Worm (Caenorhabditis elegans) whole organism, L3 larva: ENCODE measurements around the gene F40F8.1.

Source experiments
- R02D3.7 ChIP-seq: fragments of 150-350 bp; optimal IDR thresholded peaks from 2 replicates; lab custom pipeline; 2014; ENCODE audit warnings: missing biosample characterization, missing genetic modification characterization
- ZK546.5 ChIP-seq: sonication (generic microtip); optimal IDR thresholded peaks from 2 replicates; lab custom pipeline; 2017; ENCODE audit warnings: missing biosample characterization, missing genetic modification characterization
- aly-2 ChIP-seq: fragments of 150-350 bp; optimal IDR thresholded peaks from 2 replicates; lab custom pipeline; 2014; ENCODE audit warnings: missing biosample characterization, missing genetic modification characterization
- ama-1 ChIP-seq: fragments of 150-350 bp; optimal IDR thresholded peaks from 2 replicates; lab custom pipeline; 2018
- ceh-16 ChIP-seq: sonication (generic microtip); optimal IDR thresholded peaks from 2 replicates; lab custom pipeline; 2017; ENCODE audit warnings: missing biosample characterization, missing genetic modification characterization
- ceh-28 ChIP-seq: fragments of 150-350 bp; optimal IDR thresholded peaks from 2 replicates; lab custom pipeline; 2014; ENCODE audit warnings: missing biosample characterization, missing genetic modification reagents, missing genetic modification characterization
- ceh-9 ChIP-seq: sonication (generic microtip); optimal IDR thresholded peaks from 2 replicates; lab custom pipeline; 2018; ENCODE audit warnings: missing biosample characterization, missing genetic modification characterization
- daf-12 ChIP-seq: fragments of 150-350 bp; optimal IDR thresholded peaks from 2 replicates; lab custom pipeline; 2014; ENCODE audit warnings: missing biosample characterization, missing genetic modification reagents, missing genetic modification characterization
- egl-5 ChIP-seq: fragments of 150-350 bp; optimal IDR thresholded peaks from 2 replicates; lab custom pipeline; 2017; ENCODE audit warnings: missing biosample characterization, missing genetic modification reagents, missing genetic modification characterization, inconsistent platforms
- elt-1 ChIP-seq: fragments of 150-350 bp; optimal IDR thresholded peaks from 2 replicates; lab custom pipeline; 2014; ENCODE audit warnings: missing biosample characterization, missing genetic modification characterization
- elt-2 ChIP-seq: sonication (generic microtip); optimal IDR thresholded peaks from 2 replicates; lab custom pipeline; 2016; ENCODE audit warnings: missing genetic modification reagents, mild to moderate bottlenecking, missing genetic modification characterization, missing compliant biosample characterization
- elt-3 ChIP-seq, 3 experiments: fragments of 150-350 bp in 1 of 3; sonication (generic microtip) in 2 of 3; optimal IDR thresholded peaks; 2 replicates in 2 of 3; 4 replicates in 1 of 3; lab custom pipeline; 2014 to 2017; ENCODE audit warnings: missing biosample characterization in 3 of 3, missing genetic modification characterization in 3 of 3
- fkh-10 ChIP-seq: sonication (generic microtip); optimal IDR thresholded peaks from 2 replicates; lab custom pipeline; 2017; ENCODE audit warnings: missing biosample characterization, missing genetic modification reagents, missing genetic modification characterization
- fkh-2 ChIP-seq: fragments of 150-350 bp; optimal IDR thresholded peaks from 2 replicates; lab custom pipeline; 2014; ENCODE audit warnings: missing biosample characterization, missing genetic modification reagents, missing genetic modification characterization
- fos-1 ChIP-seq: fragments of 150-350 bp; optimal IDR thresholded peaks from 2 replicates; lab custom pipeline; 2014; ENCODE audit warnings: missing biosample characterization, missing genetic modification characterization
- hmg-11 ChIP-seq: sonication (generic microtip); optimal IDR thresholded peaks from 2 replicates; lab custom pipeline; 2016; ENCODE audit warnings: missing genetic modification characterization, missing compliant biosample characterization
- jun-1 ChIP-seq: fragments of 150-350 bp; optimal IDR thresholded peaks from 2 replicates; lab custom pipeline; 2014; ENCODE audit warnings: missing biosample characterization, missing genetic modification reagents, missing genetic modification characterization
- lin-15B ChIP-seq: fragments of 150-350 bp; optimal IDR thresholded peaks from 2 replicates; lab custom pipeline; 2014; ENCODE audit warnings: missing biosample characterization, missing genetic modification characterization
- lin-39 ChIP-seq: fragments of 150-350 bp; optimal IDR thresholded peaks from 2 replicates; lab custom pipeline; 2018; ENCODE audit warnings: missing biosample characterization, missing genetic modification reagents, missing genetic modification characterization
- lsy-12 ChIP-seq: sonication (generic microtip); optimal IDR thresholded peaks from 2 replicates; lab custom pipeline; 2016; ENCODE audit warnings: mild to moderate bottlenecking, missing genetic modification characterization, missing compliant biosample characterization
- mdl-1 ChIP-seq: fragments of 150-350 bp; optimal IDR thresholded peaks from 2 replicates; lab custom pipeline; 2014; ENCODE audit warnings: missing biosample characterization, missing genetic modification characterization
- mml-1 ChIP-seq: fragments of 150-350 bp; sonication (generic microtip); optimal IDR thresholded peaks from 3 replicates; lab custom pipeline; 2014; ENCODE audit warnings: missing biosample characterization, missing genetic modification characterization
- nfya-1 ChIP-seq: sonication (generic microtip); optimal IDR thresholded peaks from 2 replicates; lab custom pipeline; 2017; ENCODE audit warnings: missing genetic modification characterization, mild to moderate bottlenecking, missing compliant biosample characterization, antibody characterized with exemption, moderate library complexity; ENCODE audit not compliant: insufficient read depth
- nhr-11 ChIP-seq: fragments of 150-350 bp; optimal IDR thresholded peaks from 2 replicates; lab custom pipeline; 2014; ENCODE audit warnings: missing biosample characterization, missing genetic modification characterization
- nhr-12 ChIP-seq: fragments of 150-350 bp; optimal IDR thresholded peaks from 2 replicates; lab custom pipeline; 2014; ENCODE audit warnings: missing biosample characterization, missing genetic modification characterization
- nhr-23 ChIP-seq: fragments of 150-350 bp; optimal IDR thresholded peaks from 2 replicates; lab custom pipeline; 2014; ENCODE audit warnings: missing biosample characterization, missing genetic modification reagents, missing genetic modification characterization
- nhr-25 ChIP-seq: sonication (generic microtip); optimal IDR thresholded peaks from 2 replicates; lab custom pipeline; 2017; ENCODE audit warnings: missing biosample characterization, missing genetic modification characterization
- nhr-28 ChIP-seq: fragments of 150-350 bp; optimal IDR thresholded peaks from 2 replicates; lab custom pipeline; 2014; ENCODE audit warnings: missing biosample characterization, missing genetic modification characterization
- nhr-43 ChIP-seq: sonication (generic microtip); optimal IDR thresholded peaks from 2 replicates; lab custom pipeline; 2016; ENCODE audit warnings: mild to moderate bottlenecking, missing genetic modification characterization, missing compliant biosample characterization; ENCODE audit not compliant: poor library complexity, severe bottlenecking
- nhr-67 ChIP-seq: fragments of 150-350 bp; optimal IDR thresholded peaks from 2 replicates; lab custom pipeline; 2014; ENCODE audit warnings: missing biosample characterization, missing genetic modification characterization
- nhr-76 ChIP-seq: fragments of 150-350 bp; sonication (generic microtip); optimal IDR thresholded peaks from 5 replicates; lab custom pipeline; 2014; ENCODE audit warnings: missing biosample characterization, missing genetic modification characterization
- nhr-77 ChIP-seq: fragments of 150-350 bp; optimal IDR thresholded peaks from 2 replicates; lab custom pipeline; 2014; ENCODE audit warnings: missing biosample characterization, missing genetic modification characterization
- pha-4 ChIP-seq: fragments of 150-350 bp; optimal IDR thresholded peaks from 2 replicates; lab custom pipeline; 2014; ENCODE audit warnings: missing biosample characterization, missing genetic modification reagents, missing genetic modification characterization
- pqm-1 ChIP-seq: fragments of 150-350 bp; optimal IDR thresholded peaks from 2 replicates; lab custom pipeline; 2017; ENCODE audit warnings: missing biosample characterization, missing genetic modification characterization, inconsistent platforms
- skn-1 ChIP-seq: fragments of 150-350 bp; optimal IDR thresholded peaks from 2 replicates; lab custom pipeline; 2014; ENCODE audit warnings: missing biosample characterization, missing genetic modification characterization
- snpc-4 ChIP-seq: fragments of 150-350 bp; optimal IDR thresholded peaks from 2 replicates; lab custom pipeline; 2014; ENCODE audit warnings: missing biosample characterization, missing genetic modification characterization
- unc-39 ChIP-seq: sonication (generic microtip); optimal IDR thresholded peaks from 4 replicates; lab custom pipeline; 2017; ENCODE audit warnings: missing biosample characterization, missing genetic modification characterization
- unc-62 ChIP-seq: fragments of 150-350 bp; sonication (generic microtip); optimal IDR thresholded peaks from 4 replicates; lab custom pipeline; 2014; ENCODE audit warnings: missing biosample characterization, missing genetic modification reagents, missing genetic modification characterization
- zag-1 ChIP-seq: fragments of 150-350 bp; optimal IDR thresholded peaks from 2 replicates; lab custom pipeline; 2014; ENCODE audit warnings: missing biosample characterization, missing genetic modification characterization
- ztf-11 ChIP-seq: fragments of 150-350 bp; optimal IDR thresholded peaks from 2 replicates; lab custom pipeline; 2014; ENCODE audit warnings: missing biosample characterization, missing genetic modification characterization

The F40F8.1 gene

ce11 chrII:11097154-11097887 is 30.1 kb upstream of the F40F8.1 start, which contains the start of the genes rpl-36.A and nuo-1:
rpl-36.A (minus strand) TSS chrII:11097204.
nuo-1 (plus strand) TSS chrII:11097837.
- peak; percentile 97 for TF ChIP-seq nfya-1 (tag; lab: Kevin White, UChicago)
- TF ChIP-seq nhr-23 (tag; lab: Kevin White, UChicago) = peak; percentile 92
- TF ChIP-seq lin-15B (tag; lab: Kevin White, UChicago) = peak; percentile 92
- peak; percentile 96 for TF ChIP-seq egl-5 (tag; lab: Kevin White, UChicago)
- no peak for TF ChIP-seq ztf-11 (tag; lab: Kevin White, UChicago)
- peak; percentile 41 for TF ChIP-seq ceh-28 (tag; lab: Kevin White, UChicago)
- peak; percentile 41 for TF ChIP-seq lsy-12 (tag; lab: Kevin White, UChicago)
- no peak for TF ChIP-seq zag-1
- peak; percentile 45 for TF ChIP-seq elt-2 (tag; lab: Kevin White, UChicago)
- peak; percentile 17 for TF ChIP-seq fkh-10
- peak; percentile 33 for TF ChIP-seq pqm-1 (tag; lab: Kevin White, UChicago)
- peak; percentile 31 for TF ChIP-seq jun-1
- TF ChIP-seq lin-39 (tag; lab: Kevin White, UChicago) = peak; percentile 96
- TF ChIP-seq elt-3 (tag; optimal IDR thresholded peaks at IDR 0.05; lab: Kevin White, UChicago) = no peak
- peak; percentile 83 for TF ChIP-seq nhr-25
- peak; percentile 41 for TF ChIP-seq nhr-43
- no peak for TF ChIP-seq ZK546.5 (tag; lab: Kevin White, UChicago)
- peak; percentile 83 for TF ChIP-seq skn-1 (tag; lab: Kevin White, UChicago)
- peak; percentile 79 for TF ChIP-seq hmg-11 (tag; lab: Kevin White, UChicago)
- peak; percentile 21 for TF ChIP-seq nhr-76 (tag; lab: Kevin White, UChicago)
- TF ChIP-seq ama-1 (lab: Kevin White, UChicago) = peak; percentile 47
- no peak for TF ChIP-seq nhr-28 (tag; lab: Kevin White, UChicago)
- TF ChIP-seq mml-1 = no peak
- TF ChIP-seq pha-4 (tag; lab: Kevin White, UChicago) = peak; percentile 96
- TF ChIP-seq snpc-4 = peak; percentile 80
- peak; percentile 45 for TF ChIP-seq R02D3.7

DNA sequence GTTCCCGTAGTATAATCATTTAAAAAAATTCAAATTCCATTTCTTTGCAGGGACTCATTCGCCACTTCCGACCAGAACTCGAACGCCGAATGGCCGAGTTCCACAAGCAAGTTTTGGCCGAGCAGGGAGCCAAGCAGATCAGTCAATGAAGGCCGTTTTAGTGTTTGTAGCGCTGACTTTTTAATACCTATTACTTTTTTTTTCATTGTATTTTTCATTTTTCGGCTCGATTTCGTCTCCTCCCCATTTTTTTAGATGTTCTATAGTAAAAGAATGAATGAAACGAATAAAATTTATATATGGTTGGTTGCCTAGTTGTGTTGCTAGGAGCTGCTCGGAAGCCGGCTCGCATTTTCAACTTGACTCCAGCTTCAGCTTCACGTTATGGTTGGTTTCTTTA is 27.6 kb upstream of the F40F8.1 start, which contains the start of gene C09H10.4:
TSS of gene C09H10.4 (plus strand) at position 301 of the 400 bp plus-strand sequence.
- no peak for TF ChIP-seq mdl-1 (tag; lab: Kevin White, UChicago)
- no peak for TF ChIP-seq nhr-12 (tag; lab: Kevin White, UChicago)
- no peak for TF ChIP-seq elt-1 (tag; lab: Kevin White, UChicago)
- TF ChIP-seq egl-5 (tag; lab: Kevin White, UChicago) = no peak
- TF ChIP-seq ama-1 (lab: Kevin White, UChicago) = no peak
- no peak for TF ChIP-seq mml-1
- TF ChIP-seq pha-4 (tag; lab: Kevin White, UChicago) = no peak
- TF ChIP-seq ceh-9 = no peak
- TF ChIP-seq unc-39 (tag; lab: Kevin White, UChicago) = no peak
- TF ChIP-seq ZK546.5 (tag; lab: Kevin White, UChicago) = no peak
- TF ChIP-seq elt-3 (tag; optimal IDR thresholded peaks at IDR 0.05; lab: Kevin White, UChicago) = no peak
- no peak for TF ChIP-seq nhr-77
- TF ChIP-seq nhr-28 (tag; lab: Kevin White, UChicago) = no peak

DNA sequence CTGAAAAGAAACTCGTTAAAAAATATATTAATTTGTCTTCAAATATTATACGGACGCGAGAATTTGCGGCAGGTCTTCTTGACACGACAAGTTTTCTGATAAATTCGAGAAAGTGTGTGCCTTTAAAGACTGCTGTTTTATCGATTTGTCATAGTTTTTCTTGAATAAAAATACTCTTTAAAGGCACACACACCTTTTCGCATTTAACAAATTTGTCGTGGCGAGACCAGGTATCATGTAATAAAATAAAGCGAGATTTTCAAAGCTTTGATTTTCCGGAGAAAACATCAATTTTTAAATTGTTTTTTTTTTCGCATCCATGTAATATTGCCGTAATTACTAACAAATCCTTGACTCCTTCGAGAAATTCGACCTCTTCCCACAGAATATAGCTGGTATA is 26.3 kb upstream of the F40F8.1 start:
- TF ChIP-seq daf-12 (tag; lab: Kevin White, UChicago) (no peak), aly-2 (tag; lab: Kevin White, UChicago) (no peak), nhr-11 (tag; lab: Kevin White, UChicago) (no peak), nhr-23 (tag; lab: Kevin White, UChicago) (no peak), ama-1 (lab: Kevin White, UChicago) (no peak), unc-62 (GFP tag; lab: Kevin White, UChicago) (no peak), nhr-25 (no peak), elt-3 (tag; optimal IDR thresholded peaks at IDR 0.05; lab: Kevin White, UChicago) (no peak), elt-1 (tag; lab: Kevin White, UChicago) (no peak), ceh-28 (tag; lab: Kevin White, UChicago) (no peak), fos-1 (no peak), zag-1 (no peak), ceh-16 (no peak), egl-5 (tag; lab: Kevin White, UChicago) (no peak), fkh-2 (tag; lab: Kevin White, UChicago) (no peak), snpc-4 (no peak), elt-2 (tag; lab: Kevin White, UChicago) (no peak), jun-1 (no peak), nhr-67 (tag; lab: Kevin White, UChicago) (no peak), mml-1 (no peak)
- TF ChIP-seq, all 47 proteins: peak for 0
